Worm (Caenorhabditis elegans) whole organism, late embryonic: ENCODE data around the gene moc-6.

Experiments
- C08G9.2 ChIP-seq: sonication (generic microtip); optimal IDR thresholded peaks from 2 replicates; lab custom pipeline; 2016; ENCODE audit warnings: mild to moderate bottlenecking, missing genetic modification characterization, moderate library complexity, missing compliant biosample characterization
- F13H6.1 ChIP-seq: sonication (generic microtip); optimal IDR thresholded peaks from 2 replicates; lab custom pipeline; 2016; ENCODE audit warnings: missing genetic modification characterization, missing compliant biosample characterization
- K02D7.2 ChIP-seq: sonication (generic microtip); optimal IDR thresholded peaks from 2 replicates; lab custom pipeline; 2017; ENCODE audit warnings: mild to moderate bottlenecking, missing genetic modification characterization, missing compliant biosample characterization
- Y22D7AL.16 ChIP-seq: sonication (generic microtip); optimal IDR thresholded peaks from 2 replicates; lab custom pipeline; 2016; ENCODE audit warnings: missing genetic modification characterization, missing compliant biosample characterization
- ahr-1 ChIP-seq: sonication (generic microtip); optimal IDR thresholded peaks from 2 replicates; lab custom pipeline; 2016; ENCODE audit warnings: missing genetic modification characterization, missing compliant biosample characterization
- ama-1 ChIP-seq: fragments of 150-350 bp; optimal IDR thresholded peaks from 2 replicates; lab custom pipeline; 2014
- ceh-14 ChIP-seq: sonication (generic microtip); optimal IDR thresholded peaks from 2 replicates; lab custom pipeline; 2016; ENCODE audit warnings: missing genotype, missing genetic modification characterization, missing compliant biosample characterization
- ceh-18 ChIP-seq: sonication (generic microtip); optimal IDR thresholded peaks from 2 replicates; lab custom pipeline; 2016; ENCODE audit warnings: missing genetic modification characterization, missing compliant biosample characterization
- ceh-19 ChIP-seq: fragments of 200-800 bp; sonication (Bioruptor generic); optimal IDR thresholded peaks from 2 replicates; lab custom pipeline; 2018; ENCODE audit warnings: mild to moderate bottlenecking, missing genetic modification characterization, missing compliant biosample characterization
- ceh-24 ChIP-seq: sonication (generic microtip); optimal IDR thresholded peaks from 2 replicates; lab custom pipeline; 2016; ENCODE audit warnings: mild to moderate bottlenecking, missing genetic modification characterization, missing compliant biosample characterization
- ceh-31 ChIP-seq: sonication (generic microtip); optimal IDR thresholded peaks from 2 replicates; lab custom pipeline; 2016; ENCODE audit warnings: missing genetic modification characterization, missing compliant biosample characterization
- ceh-45 ChIP-seq: fragments of 200-800 bp; sonication (Bioruptor generic); IDR thresholded peaks from 2 replicates; pipeline ENCODE4 v1.3.6; 2022; ENCODE audit warnings: missing genetic modification reagents, missing genetic modification characterization, missing compliant biosample characterization
- ceh-48 ChIP-seq: sonication (generic microtip); optimal IDR thresholded peaks from 2 replicates; lab custom pipeline; 2016; ENCODE audit warnings: missing genetic modification characterization, inconsistent platforms, missing compliant biosample characterization
- che-1 ChIP-seq: sonication (generic microtip); optimal IDR thresholded peaks from 2 replicates; lab custom pipeline; 2016; ENCODE audit warnings: mild to moderate bottlenecking, missing genetic modification characterization, missing compliant biosample characterization
- dmd-4 ChIP-seq: sonication (generic microtip); optimal IDR thresholded peaks from 2 replicates; lab custom pipeline; 2016; ENCODE audit warnings: borderline replicate concordance, missing genetic modification characterization, missing compliant biosample characterization
- elt-2 ChIP-seq: sonication (generic microtip); optimal IDR thresholded peaks from 2 replicates; lab custom pipeline; 2016; ENCODE audit warnings: missing genetic modification reagents, missing genetic modification characterization, missing compliant biosample characterization
- ets-4 ChIP-seq: sonication (generic microtip); optimal IDR thresholded peaks from 2 replicates; lab custom pipeline; 2016; ENCODE audit warnings: missing genetic modification characterization, missing compliant biosample characterization
- eyg-1 ChIP-seq: sonication (generic microtip); optimal IDR thresholded peaks from 2 replicates; lab custom pipeline; 2016; ENCODE audit warnings: missing genotype, missing genetic modification characterization, missing compliant biosample characterization
- fax-1 ChIP-seq: sonication (generic microtip); optimal IDR thresholded peaks from 2 replicates; lab custom pipeline; 2016; ENCODE audit warnings: missing genotype, missing genetic modification characterization, missing compliant biosample characterization
- fkh-10 ChIP-seq: fragments of 150-350 bp; optimal IDR thresholded peaks from 2 replicates; lab custom pipeline; 2014; ENCODE audit warnings: missing biosample characterization, missing genetic modification reagents, missing genetic modification characterization
- gmeb-2 ChIP-seq: sonication (generic microtip); optimal IDR thresholded peaks from 2 replicates; lab custom pipeline; 2016; ENCODE audit warnings: missing genetic modification characterization, inconsistent platforms, missing compliant biosample characterization
- hlh-13 ChIP-seq: fragments of 200-800 bp; sonication (Bioruptor generic); optimal IDR thresholded peaks from 2 replicates; lab custom pipeline; 2018; ENCODE audit warnings: mild to moderate bottlenecking, missing genetic modification characterization, missing compliant biosample characterization
- hlh-15 ChIP-seq: sonication (generic microtip); optimal IDR thresholded peaks from 2 replicates; lab custom pipeline; 2016; ENCODE audit warnings: missing genetic modification characterization, missing compliant biosample characterization
- hlh-8 ChIP-seq: sonication (generic microtip); optimal IDR thresholded peaks from 2 replicates; lab custom pipeline; 2016; ENCODE audit warnings: missing genotype, missing genetic modification characterization, missing compliant biosample characterization
- lin-11 ChIP-seq: fragments of 200-800 bp; sonication (Bioruptor generic); optimal IDR thresholded peaks from 2 replicates; lab custom pipeline; 2018; ENCODE audit warnings: mild to moderate bottlenecking, missing genetic modification characterization, missing compliant biosample characterization
- mec-3 ChIP-seq: sonication (generic microtip); optimal IDR thresholded peaks from 2 replicates; lab custom pipeline; 2016; ENCODE audit warnings: borderline replicate concordance, missing genetic modification characterization, missing compliant biosample characterization
- nfya-1 ChIP-seq: sonication (generic microtip); optimal IDR thresholded peaks from 2 replicates; lab custom pipeline; 2017; ENCODE audit warnings: missing genetic modification characterization, mild to moderate bottlenecking, missing compliant biosample characterization, antibody characterized with exemption, moderate library complexity
- nhr-232 ChIP-seq: sonication (generic microtip); optimal IDR thresholded peaks from 2 replicates; lab custom pipeline; 2016; ENCODE audit warnings: missing genetic modification characterization, missing compliant biosample characterization
- odd-2 ChIP-seq: sonication (generic microtip); optimal IDR thresholded peaks from 2 replicates; lab custom pipeline; 2017; ENCODE audit warnings: antibody characterized with exemption, mild to moderate bottlenecking, missing genetic modification characterization, missing compliant biosample characterization
- pha-2 ChIP-seq: sonication (generic microtip); optimal IDR thresholded peaks from 2 replicates; lab custom pipeline; 2017; ENCODE audit warnings: mild to moderate bottlenecking, missing genetic modification characterization, missing compliant biosample characterization
- pha-4 ChIP-seq: fragments of 150-350 bp; optimal IDR thresholded peaks from 2 replicates; lab custom pipeline; 2018; ENCODE audit warnings: missing biosample characterization, missing genetic modification reagents, missing genetic modification characterization
- pqm-1 ChIP-seq: sonication (generic microtip); optimal IDR thresholded peaks from 2 replicates; lab custom pipeline; 2016; ENCODE audit warnings: missing genetic modification characterization, missing compliant biosample characterization
- pros-1 ChIP-seq: fragments of 150-350 bp; optimal IDR thresholded peaks from 2 replicates; lab custom pipeline; 2014; ENCODE audit warnings: missing biosample characterization, missing genetic modification reagents, missing genetic modification characterization
- sox-4 ChIP-seq: sonication (generic microtip); optimal IDR thresholded peaks from 2 replicates; lab custom pipeline; 2017; ENCODE audit warnings: mild to moderate bottlenecking, missing genetic modification characterization, inconsistent platforms, missing compliant biosample characterization
- syd-9 ChIP-seq: sonication (generic microtip); optimal IDR thresholded peaks from 2 replicates; lab custom pipeline; 2016; ENCODE audit warnings: mild to moderate bottlenecking, missing genetic modification characterization, moderate library complexity, missing compliant biosample characterization
- tbx-2 ChIP-seq: sonication (generic microtip); optimal IDR thresholded peaks from 2 replicates; lab custom pipeline; 2016; ENCODE audit warnings: missing genetic modification characterization, missing compliant biosample characterization
- tbx-7 ChIP-seq: sonication (generic microtip); optimal IDR thresholded peaks from 2 replicates; lab custom pipeline; 2016; ENCODE audit warnings: missing genotype, missing genetic modification characterization, missing compliant biosample characterization
- ttx-3 ChIP-seq: sonication (generic microtip); optimal IDR thresholded peaks from 2 replicates; lab custom pipeline; 2016; ENCODE audit warnings: missing genetic modification reagents, missing genetic modification characterization, missing compliant biosample characterization
- unc-3 ChIP-seq, 2 experiments: fragments of 200-800 bp in 1 of 2; sonication (Bioruptor generic) in 1 of 2; sonication (generic microtip) in 1 of 2; conservative IDR thresholded peaks in 1 of 2; optimal IDR thresholded peaks in 1 of 2; 2 replicates each; pipeline versions ENCODE4 v1.3.6 to Lab custom; 2016 to 2022; ENCODE audit warnings: missing compliant biosample characterization in 2 of 2, missing genetic modification characterization in 2 of 2, missing genetic modification reagents in 1 of 2
- unc-55 ChIP-seq: sonication (generic microtip); optimal IDR thresholded peaks from 2 replicates; lab custom pipeline; 2017; ENCODE audit warnings: missing biosample characterization, missing genetic modification reagents, missing genetic modification characterization

moc-6 gene

ce11 chrIII:5201267-5201666 lies 5.5 kb downstream of the moc-6 start:
- TF ChIP-seq tbx-7 (tag; lab: Kevin White, UChicago) (no peak), elt-2 (tag; lab: Kevin White, UChicago) (peak; percentile 47), dmd-4 (tag; lab: Kevin White, UChicago) (no peak), pha-4 (no peak), syd-9 (tag; lab: Kevin White, UChicago) (no peak), hlh-15 (tag; lab: Kevin White, UChicago) (no peak), K02D7.2 (no peak)

- no peak for TF ChIP-seq sox-4 (tag; lab: Kevin White, UChicago)
- no peak for TF ChIP-seq mec-3 (tag; lab: Kevin White, UChicago)
- no peak for TF ChIP-seq eyg-1 (tag; lab: Kevin White, UChicago)
- TF ChIP-seq ceh-18 (tag; lab: Kevin White, UChicago): peak; percentile 20
- no peak for TF ChIP-seq pha-2 (tag; lab: Kevin White, UChicago)
- TF ChIP-seq lin-11 (tag; lab: Kevin White, UChicago): no peak
- TF ChIP-seq che-1 (tag; lab: Kevin White, UChicago): no peak
- no peak for TF ChIP-seq ceh-45 (GFP tag; lab: Robert Waterston, UW)
- TF ChIP-seq ama-1: no peak
- TF ChIP-seq ceh-19 (GFP tag; lab: Kevin White, UChicago): no peak
- TF ChIP-seq odd-2 (tag; lab: Kevin White, UChicago): no peak
- TF ChIP-seq ets-4: peak; percentile 34
- no peak for TF ChIP-seq pros-1 (tag; lab: Kevin White, UChicago)
- TF ChIP-seq gmeb-2 (tag; lab: Kevin White, UChicago): no peak
- TF ChIP-seq nfya-1 (tag; lab: Kevin White, UChicago): peak; percentile 66
- TF ChIP-seq tbx-2 (tag; lab: Kevin White, UChicago): no peak
- TF ChIP-seq Y22D7AL.16 (tag; lab: Kevin White, UChicago): no peak
- TF ChIP-seq nhr-232 (tag; lab: Kevin White, UChicago): no peak
- no peak for TF ChIP-seq ceh-48 (tag; lab: Kevin White, UChicago)
- no peak for TF ChIP-seq hlh-13 (GFP tag; lab: Kevin White, UChicago)
- no peak for TF ChIP-seq ceh-14 (tag; lab: Kevin White, UChicago)
- no peak for TF ChIP-seq ceh-24 (tag; lab: Kevin White, UChicago)
- peak; percentile 5 for TF ChIP-seq elt-2 (tag; lab: Kevin White, UChicago)
- no peak for TF ChIP-seq pqm-1 (tag; lab: Kevin White, UChicago)
- TF ChIP-seq unc-55 (GFP tag; lab: Kevin White, UChicago): no peak
Measured at ce11 chrIII:5202641-5203040, 6.9 kb downstream of the moc-6 start.

ce11 chrIII:5203310-5203709 lies 7.5 kb downstream of the moc-6 start:
- no peak for TF ChIP-seq ceh-31 (tag; lab: Kevin White, UChicago)
- no peak for TF ChIP-seq elt-2 (tag; lab: Kevin White, UChicago)
- no peak for TF ChIP-seq ttx-3 (tag; lab: Kevin White, UChicago)
- no peak for TF ChIP-seq ceh-18 (tag; lab: Kevin White, UChicago)
- TF ChIP-seq ceh-24 (tag; lab: Kevin White, UChicago): no peak
- no peak for TF ChIP-seq fax-1
- no peak for TF ChIP-seq pros-1 (tag; lab: Kevin White, UChicago)
- no peak for TF ChIP-seq C08G9.2 (tag; lab: Kevin White, UChicago)
- TF ChIP-seq ceh-14 (tag; lab: Kevin White, UChicago): no peak
- TF ChIP-seq hlh-13 (GFP tag; lab: Kevin White, UChicago): no peak
- no peak for TF ChIP-seq fkh-10 (GFP tag; lab: Kevin White, UChicago)
- TF ChIP-seq syd-9 (tag; lab: Kevin White, UChicago): no peak
- no peak for TF ChIP-seq unc-3 (GFP tag; conservative IDR thresholded peaks at IDR 0.05; lab: Robert Waterston, UW)
- TF ChIP-seq unc-3 (tag; optimal IDR thresholded peaks at IDR 0.05; lab: Kevin White, UChicago): no peak
- no peak for TF ChIP-seq F13H6.1 (tag; lab: Kevin White, UChicago)
- no peak for TF ChIP-seq lin-11 (tag; lab: Kevin White, UChicago)
- no peak for TF ChIP-seq Y22D7AL.16 (tag; lab: Kevin White, UChicago)
- TF ChIP-seq hlh-8 (tag; lab: Kevin White, UChicago): no peak
- no peak for TF ChIP-seq eyg-1 (tag; lab: Kevin White, UChicago)
- TF ChIP-seq ahr-1: no peak
- no peak for TF ChIP-seq unc-55 (GFP tag; lab: Kevin White, UChicago)
